Worm (Caenorhabditis elegans) whole organism, L4 larva: ENCODE results near the gene C27F2.10.

Experiments used
- F37D6.2 ChIP-seq: sonication (generic microtip); optimal IDR thresholded peaks from 2 replicates; lab custom pipeline; 2016; ENCODE audit warnings: mild to moderate bottlenecking, missing genetic modification characterization, missing compliant biosample characterization
- T26A8.4 ChIP-seq: fragments of 200-800 bp; sonication (Bioruptor generic); IDR thresholded peaks from 2 replicates; pipeline ENCODE4 v1.3.6; 2022; ENCODE audit warnings: missing genetic modification characterization, missing compliant biosample characterization
- ama-1 ChIP-seq: fragments of 150-350 bp; optimal IDR thresholded peaks from 2 replicates; lab custom pipeline; 2014; ENCODE audit warnings: inconsistent platforms, mixed read lengths
- fkh-10 ChIP-seq: fragments of 150-350 bp; optimal IDR thresholded peaks from 2 replicates; lab custom pipeline; 2014; ENCODE audit warnings: missing biosample characterization, missing genetic modification reagents, missing genetic modification characterization
- gei-8 ChIP-seq: fragments of 200-800 bp; sonication (Bioruptor generic); optimal IDR thresholded peaks from 2 replicates; lab custom pipeline; 2018; ENCODE audit warnings: mild to moderate bottlenecking, missing genetic modification characterization, missing compliant biosample characterization
- lir-3 ChIP-seq: sonication (generic microtip); optimal IDR thresholded peaks from 2 replicates; lab custom pipeline; 2016; ENCODE audit warnings: mild to moderate bottlenecking, missing genetic modification characterization, missing compliant biosample characterization
- madf-9 ChIP-seq: fragments of 200-800 bp; sonication (Bioruptor generic); conservative IDR thresholded peaks from 2 replicates; pipeline ENCODE4 v1.3.6; 2022; ENCODE audit warnings: missing genetic modification reagents, missing genetic modification characterization, missing compliant biosample characterization
- nhr-10 ChIP-seq: fragments of 150-350 bp; optimal IDR thresholded peaks from 2 replicates; lab custom pipeline; 2014; ENCODE audit warnings: missing biosample characterization, missing genetic modification characterization
- nhr-237 ChIP-seq: sonication (generic microtip); optimal IDR thresholded peaks from 2 replicates; lab custom pipeline; 2017; ENCODE audit warnings: missing biosample characterization, missing genetic modification characterization
- unc-62 ChIP-seq, 3 experiments: fragments of 150-350 bp in 1 of 3; sonication (generic microtip); optimal IDR thresholded peaks in 2 of 3; peaks in 1 of 3; 1 replicate in 1 of 3; 2 replicates in 2 of 3; lab custom pipeline; 2014 to 2017; ENCODE audit warnings: missing biosample characterization in 3 of 3, missing genetic modification characterization in 3 of 3, missing genetic modification reagents in 3 of 3, missing genotype in 1 of 3

- TF ChIP-seq gei-8 (GFP tag; lab: Kevin White, UChicago) (no peak), madf-9 (GFP tag; lab: Robert Waterston, UW) (no peak), unc-62 (GFP tag; optimal IDR thresholded peaks at IDR 0.05 in 1 of 2; lab: Kevin White, UChicago) (no peak), unc-62 (tag; optimal IDR thresholded peaks at IDR 0.05; lab: Kevin White, UChicago) (no peak), ama-1 (lab: Kevin White, UChicago) (no peak), nhr-10 (tag; lab: Kevin White, UChicago) (no peak), lir-3 (tag; lab: Kevin White, UChicago) (no peak), T26A8.4 (no peak), fkh-10 (GFP tag; lab: Kevin White, UChicago) (no peak), F37D6.2 (tag; lab: Kevin White, UChicago) (no peak), nhr-237 (tag; lab: Kevin White, UChicago) (no peak)
Observed at ce11 chrIII:5004621-5005020, 17.9 kb upstream of the C27F2.10 start, which contains the start of gene R144.6.
